Worm (Caenorhabditis elegans) whole organism, L2 larva: ENCODE measurements around the gene F10D2.10.

Experiments used
- alr-1 ChIP-seq: fragments of 150-350 bp; optimal IDR thresholded peaks from 2 replicates; lab custom pipeline; 2014; ENCODE audit warnings: missing biosample characterization, missing genetic modification characterization
- ama-1 ChIP-seq: fragments of 150-350 bp; optimal IDR thresholded peaks from 2 replicates; lab custom pipeline; 2018; ENCODE audit warnings: inconsistent platforms
- blmp-1 ChIP-seq: sonication (generic microtip); optimal IDR thresholded peaks from 2 replicates; lab custom pipeline; 2017; ENCODE audit warnings: missing genetic modification characterization, mild to moderate bottlenecking, missing compliant biosample characterization, antibody characterized with exemption, moderate library complexity; ENCODE audit not compliant: insufficient read depth
- ceh-82 ChIP-seq: fragments of 150-350 bp; optimal IDR thresholded peaks from 2 replicates; lab custom pipeline; 2014; ENCODE audit warnings: missing biosample characterization, missing genetic modification characterization
- egl-27 ChIP-seq: sonication (generic microtip); optimal IDR thresholded peaks from 3 replicates; lab custom pipeline; 2017; ENCODE audit warnings: missing biosample characterization, missing genetic modification reagents, missing genetic modification characterization
- fos-1 ChIP-seq: fragments of 150-350 bp; optimal IDR thresholded peaks from 2 replicates; lab custom pipeline; 2014; ENCODE audit warnings: missing biosample characterization, missing genetic modification characterization
- lin-13 ChIP-seq: fragments of 150-350 bp; optimal IDR thresholded peaks from 2 replicates; lab custom pipeline; 2014; ENCODE audit warnings: missing biosample characterization, missing genetic modification reagents, missing genetic modification characterization
- nhr-11 ChIP-seq: fragments of 150-350 bp; optimal IDR thresholded peaks from 2 replicates; lab custom pipeline; 2014; ENCODE audit warnings: missing biosample characterization, missing genetic modification characterization
- nhr-25 ChIP-seq: fragments of 150-350 bp; sonication (generic microtip); optimal IDR thresholded peaks from 3 replicates; lab custom pipeline; 2014; ENCODE audit warnings: missing biosample characterization, missing genetic modification characterization
- nhr-6 ChIP-seq: fragments of 150-350 bp; optimal IDR thresholded peaks from 2 replicates; lab custom pipeline; 2014; ENCODE audit warnings: missing biosample characterization, missing genetic modification characterization
- nhr-77 ChIP-seq: fragments of 150-350 bp; optimal IDR thresholded peaks from 2 replicates; lab custom pipeline; 2014; ENCODE audit warnings: missing biosample characterization, missing genetic modification characterization
- snpc-4 ChIP-seq: fragments of 150-350 bp; optimal IDR thresholded peaks from 2 replicates; lab custom pipeline; 2014; ENCODE audit warnings: missing biosample characterization, missing genetic modification characterization
- unc-55 ChIP-seq: fragments of 150-350 bp; sonication (generic microtip); optimal IDR thresholded peaks from 3 replicates; lab custom pipeline; 2014; ENCODE audit warnings: missing biosample characterization, missing genetic modification reagents, missing genetic modification characterization
- zag-1 ChIP-seq: fragments of 150-350 bp; optimal IDR thresholded peaks from 2 replicates; lab custom pipeline; 2014; ENCODE audit warnings: missing biosample characterization, missing genetic modification characterization

ce11 chrV:7118796-7119195 lies 37.2 kb downstream of the F10D2.10 start, which contains the start of gene srx-33:
- TF ChIP-seq fos-1 (tag; lab: Kevin White, UChicago) (no peak), nhr-77 (no peak), snpc-4 (no peak), ama-1 (no peak), blmp-1 (tag; lab: Kevin White, UChicago) (no peak), alr-1 (no peak), ceh-82 (tag; lab: Kevin White, UChicago) (no peak), nhr-25 (no peak), egl-27 (tag; lab: Kevin White, UChicago) (no peak), nhr-11 (tag; lab: Kevin White, UChicago) (no peak), lin-13 (GFP tag; lab: Kevin White, UChicago) (no peak), unc-55 (GFP tag; lab: Kevin White, UChicago) (no peak), zag-1 (no peak), nhr-6 (tag; lab: Kevin White, UChicago) (no peak)
